Fruit fly (Drosophila melanogaster) whole organism, prepupa: ENCODE measurements around the gene mei-218.
A peak's percentile ranks its signal among the peaks of the same experiment; 100 is the strongest.

Source experiments
- Blimp-1 ChIP-seq: fragments of 200-800 bp; sonication (Bioruptor generic); optimal IDR thresholded peaks from 3 replicates; lab custom pipeline; 2017; ENCODE audit warnings: missing biosample characterization, missing genetic modification characterization, mild to moderate bottlenecking, moderate library complexity, missing genetic modification reagents
- CG10669 ChIP-seq: fragments of 200-800 bp; sonication (Bioruptor generic); optimal IDR thresholded peaks from 3 replicates; lab custom pipeline; 2018; ENCODE audit warnings: missing biosample characterization, mild to moderate bottlenecking, missing genetic modification characterization, moderate library complexity
- CG16779 ChIP-seq: fragments of 200-800 bp; sonication (Bioruptor generic); optimal IDR thresholded peaks from 3 replicates; lab custom pipeline; 2017; ENCODE audit warnings: missing biosample characterization, mild to moderate bottlenecking, missing genetic modification characterization
- CG31627 ChIP-seq: fragments of 200-800 bp; sonication (Bioruptor generic); optimal IDR thresholded peaks from 3 replicates; lab custom pipeline; 2016; ENCODE audit warnings: missing biosample characterization, missing genetic modification characterization
- CG6854 ChIP-seq: fragments of 200-800 bp; sonication (Bioruptor generic); optimal IDR thresholded peaks from 2 replicates; lab custom pipeline; 2017; ENCODE audit warnings: missing biosample characterization, mild to moderate bottlenecking, missing genetic modification characterization
- CG8119 ChIP-seq: fragments of 200-800 bp; sonication (Bioruptor generic); IDR thresholded peaks from 3 replicates; pipeline ENCODE4 v1.3.6; 2022; ENCODE audit warnings: missing biosample characterization, missing genetic modification characterization
- CG8632 ChIP-seq: fragments of 200-800 bp; sonication (Bioruptor generic); optimal IDR thresholded peaks from 3 replicates; lab custom pipeline; 2016; ENCODE audit warnings: missing biosample characterization, missing genetic modification characterization
- Eip93F ChIP-seq: fragments of 200-800 bp; sonication (Bioruptor generic); optimal IDR thresholded peaks from 2 replicates; lab custom pipeline; 2016; ENCODE audit warnings: missing biosample characterization, mild to moderate bottlenecking, missing genetic modification characterization
- Gug ChIP-seq: fragments of 200-800 bp; sonication (Bioruptor generic); IDR thresholded peaks from 2 replicates; pipeline ENCODE4 v1.3.6; 2022; ENCODE audit warnings: missing biosample characterization, missing genetic modification characterization
- Hr38 ChIP-seq: sonication (Bioruptor generic); optimal IDR thresholded peaks from 2 replicates; lab custom pipeline; 2016; ENCODE audit warnings: missing biosample characterization, missing genetic modification characterization
- OdsH ChIP-seq: fragments of 200-800 bp; sonication (Bioruptor generic); optimal IDR thresholded peaks from 3 replicates; lab custom pipeline; 2016; ENCODE audit warnings: missing biosample characterization, missing genetic modification characterization
- dac ChIP-seq: fragments of 200-800 bp; sonication (Bioruptor generic); optimal IDR thresholded peaks from 2 replicates; lab custom pipeline; 2017; ENCODE audit warnings: missing biosample characterization, mild to moderate bottlenecking, missing genetic modification characterization
- esn ChIP-seq: fragments of 200-800 bp; sonication (Bioruptor generic); optimal IDR thresholded peaks from 2 replicates; lab custom pipeline; 2016; ENCODE audit warnings: missing biosample characterization, mild to moderate bottlenecking, missing genetic modification characterization, moderate library complexity
- svp ChIP-seq: fragments of 200-800 bp; sonication (Bioruptor generic); peaks from one replicate; lab custom pipeline; 2016; ENCODE audit warnings: missing biosample characterization, missing genetic modification characterization

DNA sequence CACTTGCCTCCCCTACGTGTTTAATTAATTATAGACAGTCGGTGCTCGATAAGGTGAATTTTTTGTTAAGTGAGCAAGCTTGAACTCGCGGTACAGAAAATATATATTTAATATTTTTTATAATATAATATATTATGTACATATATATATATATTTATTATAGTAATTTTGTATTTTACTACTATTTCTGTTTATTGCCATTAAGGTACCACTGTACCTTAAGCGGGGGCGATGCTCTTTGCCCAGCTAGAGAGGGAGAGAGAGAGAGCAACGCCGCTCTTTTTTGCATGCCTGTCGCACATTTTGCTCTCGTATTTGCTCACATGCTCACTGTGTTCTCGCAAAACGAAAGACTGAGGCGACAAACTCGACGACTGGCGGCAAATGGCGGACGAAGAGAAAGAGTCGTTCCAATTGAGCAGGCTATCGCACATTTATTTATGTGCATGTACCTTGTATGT is 27.7 kb upstream of the mei-218 start:
- peak; percentile 54 for TF ChIP-seq OdsH (GFP tag; lab: Kevin White, UChicago)
- no peak for TF ChIP-seq Eip93F (GFP tag; lab: Kevin White, UChicago)
- TF ChIP-seq CG8119 (GFP tag; lab: Robert Waterston, UW): peak; percentile 86
- peak; percentile 65 for TF ChIP-seq CG10669
- TF ChIP-seq Gug (GFP tag; lab: Robert Waterston, UW): peak; percentile 65
- no peak for TF ChIP-seq svp
- TF ChIP-seq esn: peak; percentile 52
- TF ChIP-seq CG6854: peak; percentile 41
- no peak for TF ChIP-seq CG31627 (GFP tag; lab: Kevin White, UChicago)
- TF ChIP-seq Hr38 (GFP tag; lab: Kevin White, UChicago): no peak
- peak; percentile 58 for TF ChIP-seq CG16779 (tag; lab: Kevin White, UChicago)
- peak; percentile 4 for TF ChIP-seq Blimp-1 (GFP tag; lab: Kevin White, UChicago)
- peak; percentile 51 for TF ChIP-seq dac (GFP tag; lab: Kevin White, UChicago)
- TF ChIP-seq CG8632 (GFP tag; lab: Kevin White, UChicago): peak; percentile 72
